Fruit fly (Drosophila melanogaster) whole organism, embryonic: ENCODE data around the gene CG9114.

Experiments used
- CG10366 ChIP-seq: fragments of 200-800 bp; sonication (Bioruptor generic); IDR thresholded peaks from 2 replicates; pipeline ENCODE4 v1.3.6; 2022; ENCODE audit warnings: missing biosample characterization, missing genetic modification characterization
- CG14965 ChIP-seq: fragments of 200-800 bp; sonication (Bioruptor generic); optimal IDR thresholded peaks from 2 replicates; lab custom pipeline; 2016; ENCODE audit warnings: missing biosample characterization, missing genetic modification characterization, borderline replicate concordance
- CG9215 ChIP-seq: fragments of 200-800 bp; sonication (Bioruptor generic); IDR thresholded peaks from 2 replicates; pipeline ENCODE4 v1.3.6; 2022; ENCODE audit warnings: missing biosample characterization, missing genetic modification characterization
- CG9817 ChIP-seq: fragments of 200-800 bp; sonication (Bioruptor generic); optimal IDR thresholded peaks from 2 replicates; lab custom pipeline; 2018; ENCODE audit warnings: missing biosample characterization, mild to moderate bottlenecking, missing genetic modification characterization, moderate library complexity
- Sox102F ChIP-seq: fragments of 200-800 bp; sonication (Bioruptor generic); optimal IDR thresholded peaks from 2 replicates; lab custom pipeline; 2018; ENCODE audit warnings: missing biosample characterization, mild to moderate bottlenecking, missing genetic modification characterization, moderate library complexity
- fd3F ChIP-seq: fragments of 200-800 bp; sonication (Bioruptor generic); optimal IDR thresholded peaks from 2 replicates; lab custom pipeline; 2018; ENCODE audit warnings: missing biosample characterization, mild to moderate bottlenecking, missing genetic modification characterization, moderate library complexity

DNA sequence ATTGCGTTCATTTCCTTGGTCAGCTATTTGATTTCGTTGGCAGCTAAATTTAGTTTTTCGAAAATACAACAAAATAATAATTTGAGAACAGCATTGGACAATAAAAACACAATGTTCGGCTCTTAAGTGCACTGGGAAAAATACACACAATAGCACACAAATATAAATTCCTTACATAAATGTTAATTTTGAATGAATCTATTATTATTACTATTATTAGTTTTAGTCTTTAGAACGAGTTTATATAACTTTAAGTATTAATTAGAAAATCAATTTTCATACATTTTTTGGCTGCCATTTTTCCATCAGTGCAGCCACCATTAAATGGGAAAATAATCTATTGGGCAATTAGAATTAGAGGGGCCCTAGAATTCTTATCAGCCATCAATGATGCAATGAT is 23.0 kb downstream of the CG9114 start:
- TF ChIP-seq CG10366 (GFP tag; lab: Robert Waterston, UW) (no peak), CG14965 (GFP tag; lab: Kevin White, UChicago) (no peak), CG9817 (tag; lab: Kevin White, UChicago) (no peak), fd3F (GFP tag; lab: Kevin White, UChicago) (no peak), Sox102F (GFP tag; lab: Kevin White, UChicago) (peak; percentile 54), CG9215 (GFP tag; lab: Robert Waterston, UW) (no peak)
